Worm (Caenorhabditis elegans) whole organism, L3 larva: Measurements from ENCODE around the gene K09C4.2.

Experiments
- skn-1 ChIP-seq: fragments of 150-350 bp; optimal IDR thresholded peaks from 2 replicates; lab custom pipeline; 2014; ENCODE audit warnings: missing biosample characterization, missing genetic modification characterization
- tbx-2 ChIP-seq: sonication (generic microtip); optimal IDR thresholded peaks from 2 replicates; lab custom pipeline; 2016; ENCODE audit warnings: mild to moderate bottlenecking, missing genetic modification characterization, missing compliant biosample characterization

DNA sequence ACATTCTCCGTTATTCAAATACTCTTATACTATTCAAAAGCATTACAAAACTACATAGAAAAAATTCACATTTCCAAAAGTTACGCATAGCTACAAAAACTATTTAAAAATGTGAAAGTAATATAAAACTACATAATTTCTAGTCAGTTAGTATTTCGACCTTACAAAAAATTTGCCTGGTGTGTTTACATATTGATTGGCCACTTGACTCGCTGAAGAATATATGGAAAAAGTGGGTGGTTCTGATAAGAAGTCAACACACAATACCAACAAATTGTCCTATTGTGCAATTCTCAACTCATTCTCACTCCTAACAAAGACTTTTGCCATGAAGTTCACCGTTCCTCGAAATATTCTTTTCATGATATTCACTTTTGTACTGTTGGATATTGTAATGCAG, 2.3 kb downstream of the K09C4.2 start, which contains the start of gene K09C4.1:
- TF ChIP-seq tbx-2 (no peak), skn-1 (tag; lab: Kevin White, UChicago) (no peak)
